Worm (Caenorhabditis elegans) whole organism, L3 larva: ENCODE results near the gene nfya-1.

Experiments used
- R02D3.7 ChIP-seq: fragments of 150-350 bp; optimal IDR thresholded peaks from 2 replicates; lab custom pipeline; 2014; ENCODE audit warnings: missing biosample characterization, missing genetic modification characterization
- ZK546.5 ChIP-seq: sonication (generic microtip); optimal IDR thresholded peaks from 2 replicates; lab custom pipeline; 2017; ENCODE audit warnings: missing biosample characterization, missing genetic modification characterization
- aly-2 ChIP-seq: fragments of 150-350 bp; optimal IDR thresholded peaks from 2 replicates; lab custom pipeline; 2014; ENCODE audit warnings: missing biosample characterization, missing genetic modification characterization
- ama-1 ChIP-seq: fragments of 150-350 bp; optimal IDR thresholded peaks from 2 replicates; lab custom pipeline; 2018
- ceh-16 ChIP-seq: sonication (generic microtip); optimal IDR thresholded peaks from 2 replicates; lab custom pipeline; 2017; ENCODE audit warnings: missing biosample characterization, missing genetic modification characterization
- ceh-28 ChIP-seq: fragments of 150-350 bp; optimal IDR thresholded peaks from 2 replicates; lab custom pipeline; 2014; ENCODE audit warnings: missing biosample characterization, missing genetic modification reagents, missing genetic modification characterization
- ceh-82 ChIP-seq: fragments of 150-350 bp; optimal IDR thresholded peaks from 2 replicates; lab custom pipeline; 2014; ENCODE audit warnings: missing biosample characterization, missing genetic modification characterization
- ceh-9 ChIP-seq: sonication (generic microtip); optimal IDR thresholded peaks from 2 replicates; lab custom pipeline; 2018; ENCODE audit warnings: missing biosample characterization, missing genetic modification characterization
- daf-12 ChIP-seq: fragments of 150-350 bp; optimal IDR thresholded peaks from 2 replicates; lab custom pipeline; 2014; ENCODE audit warnings: missing biosample characterization, missing genetic modification reagents, missing genetic modification characterization
- egl-27 ChIP-seq: sonication (generic microtip); optimal IDR thresholded peaks from 4 replicates; lab custom pipeline; 2017; ENCODE audit warnings: missing biosample characterization, missing genetic modification reagents, missing genetic modification characterization
- egl-5 ChIP-seq: fragments of 150-350 bp; optimal IDR thresholded peaks from 2 replicates; lab custom pipeline; 2017; ENCODE audit warnings: missing biosample characterization, missing genetic modification reagents, missing genetic modification characterization, inconsistent platforms
- elt-1 ChIP-seq: fragments of 150-350 bp; optimal IDR thresholded peaks from 2 replicates; lab custom pipeline; 2014; ENCODE audit warnings: missing biosample characterization, missing genetic modification characterization
- elt-2 ChIP-seq: sonication (generic microtip); optimal IDR thresholded peaks from 2 replicates; lab custom pipeline; 2016; ENCODE audit warnings: missing genetic modification reagents, mild to moderate bottlenecking, missing genetic modification characterization, missing compliant biosample characterization
- elt-3 ChIP-seq, 3 experiments: fragments of 150-350 bp in 1 of 3; sonication (generic microtip) in 2 of 3; optimal IDR thresholded peaks; 2 replicates in 2 of 3; 4 replicates in 1 of 3; lab custom pipeline; 2014 to 2017; ENCODE audit warnings: missing biosample characterization in 3 of 3, missing genetic modification characterization in 3 of 3
- eor-1 ChIP-seq, 2 experiments: fragments of 150-350 bp; optimal IDR thresholded peaks; 2 replicates each; lab custom pipeline; 2014 to 2018; ENCODE audit warnings: missing biosample characterization in 2 of 2, missing genetic modification characterization in 2 of 2
- fkh-10 ChIP-seq: sonication (generic microtip); optimal IDR thresholded peaks from 2 replicates; lab custom pipeline; 2017; ENCODE audit warnings: missing biosample characterization, missing genetic modification reagents, missing genetic modification characterization
- fkh-2 ChIP-seq: fragments of 150-350 bp; optimal IDR thresholded peaks from 2 replicates; lab custom pipeline; 2014; ENCODE audit warnings: missing biosample characterization, missing genetic modification reagents, missing genetic modification characterization
- fos-1 ChIP-seq: fragments of 150-350 bp; optimal IDR thresholded peaks from 2 replicates; lab custom pipeline; 2014; ENCODE audit warnings: missing biosample characterization, missing genetic modification characterization
- hmg-11 ChIP-seq: sonication (generic microtip); optimal IDR thresholded peaks from 2 replicates; lab custom pipeline; 2016; ENCODE audit warnings: missing genetic modification characterization, missing compliant biosample characterization
- jun-1 ChIP-seq: fragments of 150-350 bp; optimal IDR thresholded peaks from 2 replicates; lab custom pipeline; 2014; ENCODE audit warnings: missing biosample characterization, missing genetic modification reagents, missing genetic modification characterization
- lin-15B ChIP-seq: fragments of 150-350 bp; optimal IDR thresholded peaks from 2 replicates; lab custom pipeline; 2014; ENCODE audit warnings: missing biosample characterization, missing genetic modification characterization
- lin-39 ChIP-seq: fragments of 150-350 bp; optimal IDR thresholded peaks from 2 replicates; lab custom pipeline; 2018; ENCODE audit warnings: missing biosample characterization, missing genetic modification reagents, missing genetic modification characterization
- lsy-12 ChIP-seq: sonication (generic microtip); optimal IDR thresholded peaks from 2 replicates; lab custom pipeline; 2016; ENCODE audit warnings: mild to moderate bottlenecking, missing genetic modification characterization, missing compliant biosample characterization
- mdl-1 ChIP-seq: fragments of 150-350 bp; optimal IDR thresholded peaks from 2 replicates; lab custom pipeline; 2014; ENCODE audit warnings: missing biosample characterization, missing genetic modification characterization
- mml-1 ChIP-seq: fragments of 150-350 bp; sonication (generic microtip); optimal IDR thresholded peaks from 3 replicates; lab custom pipeline; 2014; ENCODE audit warnings: missing biosample characterization, missing genetic modification characterization
- nfya-1 ChIP-seq: sonication (generic microtip); optimal IDR thresholded peaks from 2 replicates; lab custom pipeline; 2017; ENCODE audit warnings: missing genetic modification characterization, mild to moderate bottlenecking, missing compliant biosample characterization, antibody characterized with exemption, moderate library complexity; ENCODE audit not compliant: insufficient read depth
- nhr-11 ChIP-seq: fragments of 150-350 bp; optimal IDR thresholded peaks from 2 replicates; lab custom pipeline; 2014; ENCODE audit warnings: missing biosample characterization, missing genetic modification characterization
- nhr-12 ChIP-seq: fragments of 150-350 bp; optimal IDR thresholded peaks from 2 replicates; lab custom pipeline; 2014; ENCODE audit warnings: missing biosample characterization, missing genetic modification characterization
- nhr-23 ChIP-seq: fragments of 150-350 bp; optimal IDR thresholded peaks from 2 replicates; lab custom pipeline; 2014; ENCODE audit warnings: missing biosample characterization, missing genetic modification reagents, missing genetic modification characterization
- nhr-237 ChIP-seq: fragments of 150-350 bp; optimal IDR thresholded peaks from 2 replicates; lab custom pipeline; 2014; ENCODE audit warnings: missing biosample characterization, missing genetic modification characterization
- nhr-25 ChIP-seq: sonication (generic microtip); optimal IDR thresholded peaks from 2 replicates; lab custom pipeline; 2017; ENCODE audit warnings: missing biosample characterization, missing genetic modification characterization
- nhr-28 ChIP-seq: fragments of 150-350 bp; optimal IDR thresholded peaks from 2 replicates; lab custom pipeline; 2014; ENCODE audit warnings: missing biosample characterization, missing genetic modification characterization
- nhr-43 ChIP-seq: sonication (generic microtip); optimal IDR thresholded peaks from 2 replicates; lab custom pipeline; 2016; ENCODE audit warnings: mild to moderate bottlenecking, missing genetic modification characterization, missing compliant biosample characterization; ENCODE audit not compliant: poor library complexity, severe bottlenecking
- nhr-67 ChIP-seq: fragments of 150-350 bp; optimal IDR thresholded peaks from 2 replicates; lab custom pipeline; 2014; ENCODE audit warnings: missing biosample characterization, missing genetic modification characterization
- nhr-76 ChIP-seq: fragments of 150-350 bp; sonication (generic microtip); optimal IDR thresholded peaks from 5 replicates; lab custom pipeline; 2014; ENCODE audit warnings: missing biosample characterization, missing genetic modification characterization
- nhr-77 ChIP-seq: fragments of 150-350 bp; optimal IDR thresholded peaks from 2 replicates; lab custom pipeline; 2014; ENCODE audit warnings: missing biosample characterization, missing genetic modification characterization
- pha-4 ChIP-seq: fragments of 150-350 bp; optimal IDR thresholded peaks from 2 replicates; lab custom pipeline; 2014; ENCODE audit warnings: missing biosample characterization, missing genetic modification reagents, missing genetic modification characterization
- pqm-1 ChIP-seq: fragments of 150-350 bp; optimal IDR thresholded peaks from 2 replicates; lab custom pipeline; 2017; ENCODE audit warnings: missing biosample characterization, missing genetic modification characterization, inconsistent platforms
- sea-2 ChIP-seq: fragments of 150-350 bp; sonication (generic microtip); optimal IDR thresholded peaks from 4 replicates; lab custom pipeline; 2014; ENCODE audit warnings: missing biosample characterization, missing genetic modification reagents, missing genetic modification characterization
- skn-1 ChIP-seq: fragments of 150-350 bp; optimal IDR thresholded peaks from 2 replicates; lab custom pipeline; 2014; ENCODE audit warnings: missing biosample characterization, missing genetic modification characterization
- snpc-4 ChIP-seq: fragments of 150-350 bp; optimal IDR thresholded peaks from 2 replicates; lab custom pipeline; 2014; ENCODE audit warnings: missing biosample characterization, missing genetic modification characterization
- tbx-2 ChIP-seq: sonication (generic microtip); optimal IDR thresholded peaks from 2 replicates; lab custom pipeline; 2016; ENCODE audit warnings: mild to moderate bottlenecking, missing genetic modification characterization, missing compliant biosample characterization
- unc-39 ChIP-seq: sonication (generic microtip); optimal IDR thresholded peaks from 4 replicates; lab custom pipeline; 2017; ENCODE audit warnings: missing biosample characterization, missing genetic modification characterization
- unc-62 ChIP-seq: fragments of 150-350 bp; sonication (generic microtip); optimal IDR thresholded peaks from 4 replicates; lab custom pipeline; 2014; ENCODE audit warnings: missing biosample characterization, missing genetic modification reagents, missing genetic modification characterization
- zag-1 ChIP-seq: fragments of 150-350 bp; optimal IDR thresholded peaks from 2 replicates; lab custom pipeline; 2014; ENCODE audit warnings: missing biosample characterization, missing genetic modification characterization
- ztf-11 ChIP-seq: fragments of 150-350 bp; optimal IDR thresholded peaks from 2 replicates; lab custom pipeline; 2014; ENCODE audit warnings: missing biosample characterization, missing genetic modification characterization
- ztf-4 ChIP-seq: fragments of 150-350 bp; optimal IDR thresholded peaks from 2 replicates; lab custom pipeline; 2014; ENCODE audit warnings: missing biosample characterization, missing genetic modification characterization

Gene nfya-1

DNA sequence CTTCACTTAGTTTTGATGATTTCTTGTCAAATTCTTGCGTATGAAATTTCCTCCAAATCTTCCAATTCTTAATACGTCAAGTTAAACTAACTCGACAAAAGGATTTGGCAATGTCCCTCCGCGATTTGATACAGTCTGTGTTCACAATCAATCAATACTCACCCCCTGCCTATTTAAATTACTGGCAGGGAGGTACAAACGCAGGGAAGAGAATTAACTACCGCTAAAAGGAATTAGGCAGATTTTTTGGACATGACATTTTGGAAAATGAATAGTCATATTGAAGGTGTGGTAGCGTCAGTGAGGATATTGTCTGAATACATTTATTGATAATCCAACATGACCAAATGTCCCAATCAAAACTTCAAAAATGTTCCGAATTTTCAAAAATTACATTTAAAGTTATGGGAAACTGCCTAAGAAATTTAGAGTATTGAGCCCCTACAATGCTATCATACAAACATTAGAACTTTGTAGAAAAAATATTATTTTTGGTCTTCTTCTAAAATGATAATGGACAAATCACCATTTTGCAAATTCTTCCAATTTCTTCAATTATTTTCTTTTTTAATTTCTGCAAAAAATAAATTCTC lies 9.2 kb downstream of the nfya-1 start:
- peak; percentile 92 for TF ChIP-seq fkh-2 (tag; lab: Kevin White, UChicago)
- TF ChIP-seq nhr-77 (tag; lab: Kevin White, UChicago) = peak; percentile 98
- peak; percentile 93 for TF ChIP-seq nhr-28 (tag; lab: Kevin White, UChicago)
- TF ChIP-seq tbx-2 (tag; lab: Kevin White, UChicago) = peak; percentile 98
- TF ChIP-seq ceh-16 (tag; lab: Kevin White, UChicago) = peak; percentile 84
- peak; percentile 86 for TF ChIP-seq ztf-4 (tag; lab: Kevin White, UChicago)
- peak; percentile 94 for TF ChIP-seq fos-1 (tag; lab: Kevin White, UChicago)
- peak; percentile 78 for TF ChIP-seq nhr-237
- peak; percentile 95 for TF ChIP-seq lsy-12 (tag; lab: Kevin White, UChicago)
- TF ChIP-seq elt-2 (tag; lab: Kevin White, UChicago) = peak; percentile 86
- TF ChIP-seq ceh-82 = peak; percentile 98
- peak; percentile 59 for TF ChIP-seq nhr-67 (tag; lab: Kevin White, UChicago)
- peak; percentile 95 for TF ChIP-seq egl-27 (tag; lab: Kevin White, UChicago)
- peak; percentile 81 for TF ChIP-seq daf-12
- no peak for TF ChIP-seq sea-2 (GFP tag; lab: Kevin White, UChicago)
- peak; percentile 95 for TF ChIP-seq egl-5
- no peak for TF ChIP-seq mml-1 (tag; lab: Kevin White, UChicago)
- TF ChIP-seq zag-1 (tag; lab: Kevin White, UChicago) = peak; percentile 90
- peak; percentile 97 for TF ChIP-seq skn-1
- peak; percentile 97 for TF ChIP-seq hmg-11 (tag; lab: Kevin White, UChicago)
- TF ChIP-seq nhr-76 (tag; lab: Kevin White, UChicago) = peak; percentile 88
- TF ChIP-seq nhr-23 (tag; lab: Kevin White, UChicago) = peak; percentile 99
- peak; percentile 98 for TF ChIP-seq fkh-10 (GFP tag; lab: Kevin White, UChicago)
- TF ChIP-seq nhr-25 (tag; lab: Kevin White, UChicago) = peak; percentile 98
- TF ChIP-seq snpc-4 = peak; percentile 95
- TF ChIP-seq pqm-1 (tag; lab: Kevin White, UChicago) = peak; percentile 91
- peak; percentile 43 for TF ChIP-seq lin-15B (tag; lab: Kevin White, UChicago)
- no peak for TF ChIP-seq nfya-1 (tag; lab: Kevin White, UChicago)
- peak; percentile 59 for TF ChIP-seq ztf-11 (tag; lab: Kevin White, UChicago)
- TF ChIP-seq ceh-9 (tag; lab: Kevin White, UChicago) = no peak
- peak; percentile 99 for TF ChIP-seq pha-4 (tag; lab: Kevin White, UChicago)
- peak; percentile 30 for TF ChIP-seq nhr-12 (tag; lab: Kevin White, UChicago)
- peak; percentile 97 for TF ChIP-seq nhr-11 (tag; lab: Kevin White, UChicago)
- TF ChIP-seq ama-1 (lab: Kevin White, UChicago) = no peak
- peak; percentile 99 for TF ChIP-seq nhr-43 (tag; lab: Kevin White, UChicago)
- peak; percentile 70 for TF ChIP-seq ZK546.5 (tag; lab: Kevin White, UChicago)
- TF ChIP-seq elt-3 (tag; optimal IDR thresholded peaks at IDR 0.05; lab: Kevin White, UChicago) = peak; percentile 81 to 99 (median 96)
- peak; percentile 75 for TF ChIP-seq elt-1 (tag; lab: Kevin White, UChicago)
- TF ChIP-seq jun-1 (tag; lab: Kevin White, UChicago) = peak; percentile 100
- TF ChIP-seq lin-39 (tag; lab: Kevin White, UChicago) = peak; percentile 98
- TF ChIP-seq mdl-1 (tag; lab: Kevin White, UChicago) = peak; percentile 53
- peak; percentile 92 for TF ChIP-seq R02D3.7 (tag; lab: Kevin White, UChicago)
- TF ChIP-seq eor-1 (tag; optimal IDR thresholded peaks at IDR 0.05; lab: Kevin White, UChicago) = peak in 1 of 2 experiments; percentile 82
- peak; percentile 76 for TF ChIP-seq unc-39 (tag; lab: Kevin White, UChicago)
- peak; percentile 94 for TF ChIP-seq aly-2 (tag; lab: Kevin White, UChicago)
- TF ChIP-seq unc-62 = peak; percentile 95
- peak; percentile 100 for TF ChIP-seq ceh-28
